Fruit fly (Drosophila melanogaster): Measurements from ENCODE around the gene Rpn5.

Rpn5 gene

DNA sequence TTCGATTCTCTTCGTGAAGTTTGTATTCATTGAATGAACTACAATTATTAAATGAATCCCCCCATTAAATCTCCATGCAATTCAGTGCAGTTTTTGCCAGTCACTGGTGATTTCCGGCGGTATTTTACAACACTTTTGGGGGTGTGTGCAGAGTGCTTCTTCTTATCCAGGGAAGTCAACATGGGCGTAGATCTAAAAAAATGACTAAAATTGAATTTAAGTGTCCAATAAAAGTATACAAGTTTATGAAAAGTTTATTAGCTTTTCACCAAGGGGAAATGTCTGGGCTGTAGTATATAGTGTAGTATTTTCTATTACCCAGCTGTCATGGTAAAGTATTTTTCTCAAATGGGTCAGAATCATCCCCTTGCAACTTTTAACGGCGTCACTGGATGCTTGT lies 2.2 kb downstream of the Rpn5 start, which contains the start of gene Hpf1 (continued):
- TF ChIP-seq knrl (GFP tag; IDR thresholded peaks at IDR 0.05; ENCODE audit: partially characterized antibody) (no peak), CG18619 (GFP tag; optimal IDR thresholded peaks at IDR 0.05) (peak; percentile 98), CG10565 (GFP tag; optimal IDR thresholded peaks at IDR 0.05) (peak; percentile 92), CG3163 (GFP tag; optimal IDR thresholded peaks at IDR 0.05) (peak; percentile 91), Lim3 (GFP tag; IDR thresholded peaks at IDR 0.05) (peak; percentile 85), wor (GFP tag; IDR thresholded peaks at IDR 0.05) (peak; percentile 95), Myb (GFP tag; optimal IDR thresholded peaks at IDR 0.05) (peak; percentile 92), BEAF-32 (GFP tag; optimal IDR thresholded peaks at IDR 0.05) (peak; percentile 44), HLH54F (GFP tag; optimal IDR thresholded peaks at IDR 0.05) (peak; percentile 99), CG17385 (GFP tag; optimal IDR thresholded peaks at IDR 0.05) (peak; percentile 99), CG10431 (GFP tag; optimal IDR thresholded peaks at IDR 0.05) (peak; percentile 74), CG33213 (GFP tag; optimal IDR thresholded peaks at IDR 0.05) (peak; percentile 98), CG4404 (GFP tag; IDR thresholded peaks at IDR 0.05) (peak; percentile 97), dm (GFP tag; optimal IDR thresholded peaks at IDR 0.05) (peak; percentile 97), sqz (GFP tag; optimal IDR thresholded peaks at IDR 0.05) (peak; percentile 91), CG14965 (GFP tag; optimal IDR thresholded peaks at IDR 0.05; ENCODE audit: borderline replicate concordance) (peak; percentile 88), Xbp1 (GFP tag; optimal IDR thresholded peaks at IDR 0.05) (peak; percentile 99), lola (GFP tag; optimal IDR thresholded peaks at IDR 0.05) (peak in 1 of 3 experiments; percentile 96), Xrp1 (GFP tag; IDR thresholded peaks at IDR 0.05) (peak; percentile 99), CG6254 (GFP tag; optimal IDR thresholded peaks at IDR 0.05) (peak; percentile 93), CG12071 (GFP tag; optimal IDR thresholded peaks at IDR 0.05) (peak; percentile 98), CG1233 (GFP tag; optimal IDR thresholded peaks at IDR 0.05) (peak; percentile 97), Opbp (GFP tag; IDR thresholded peaks at IDR 0.05; ENCODE audit: partially characterized antibody) (peak; percentile 61; the same call in 1 of the 3 replicates), gt (GFP tag; IDR thresholded peaks at IDR 0.05) (peak; percentile 91), seq (GFP tag; IDR thresholded peaks at IDR 0.05) (peak; percentile 99), ase (GFP tag; IDR thresholded peaks at IDR 0.05) (peak; percentile 97), Stat92E (GFP tag; optimal IDR thresholded peaks at IDR 0.05) (peak in 1 of 3 experiments; percentile 87), CG9609 (GFP tag; optimal IDR thresholded peaks at IDR 0.05) (peak; percentile 99), CG10654 (GFP tag; optimal IDR thresholded peaks at IDR 0.05) (peak; percentile 97), lmd (GFP tag; IDR thresholded peaks at IDR 0.05) (peak; percentile 98), slp2 (GFP tag; optimal IDR thresholded peaks at IDR 0.05) (peak; percentile 96), Hr78 (GFP tag; optimal IDR thresholded peaks at IDR 0.05) (no peak), trh (GFP tag; optimal IDR thresholded peaks at IDR 0.05) (peak; percentile 96), hth (optimal IDR thresholded peaks at IDR 0.05) (no peak), CG2712 (tag; optimal IDR thresholded peaks at IDR 0.05) (peak; percentile 98), CG1792 (GFP tag; optimal IDR thresholded peaks at IDR 0.05) (peak; percentile 97), unpg (GFP tag; optimal IDR thresholded peaks at IDR 0.05) (peak; percentile 99), gcm (GFP tag; optimal IDR thresholded peaks at IDR 0.05) (peak; percentile 97), CG14710 (tag; optimal IDR thresholded peaks at IDR 0.05) (peak; percentile 96), NC2α (GFP tag; optimal IDR thresholded peaks at IDR 0.05) (peak; percentile 96), CG2875 (GFP tag; optimal IDR thresholded peaks at IDR 0.05) (peak; percentile 95), CG11398 (GFP tag; optimal IDR thresholded peaks at IDR 0.05) (peak; percentile 98), CG14050 (GFP tag; IDR thresholded peaks at IDR 0.05) (peak; percentile 95), CG4282 (GFP tag; optimal IDR thresholded peaks at IDR 0.05) (peak; percentile 97), CG11723 (GFP tag; optimal IDR thresholded peaks at IDR 0.05) (peak; percentile 95), hbn (GFP tag; IDR thresholded peaks at IDR 0.05; ENCODE audit: partially characterized antibody) (no peak), CG12155 (GFP tag; optimal IDR thresholded peaks at IDR 0.05) (peak; percentile 98), HmgZ (tag; optimal IDR thresholded peaks at IDR 0.05) (peak; percentile 99), tup (GFP tag; optimal IDR thresholded peaks at IDR 0.05) (peak; percentile 96), CG10959 (GFP tag; IDR thresholded peaks at IDR 0.05) (peak; percentile 93)

Measured in whole organism, embryonic.